Worm (Caenorhabditis elegans) whole organism, L1 larva: ENCODE results near the gene srh-73.

ENCODE experiments used
- ama-1 ChIP-seq: fragments of 150-350 bp; optimal IDR thresholded peaks from 2 replicates; lab custom pipeline; 2014
- efl-1 ChIP-seq, 4 experiments: fragments of 150-350 bp; optimal IDR thresholded peaks in 3 of 4; peaks in 1 of 4; 1 replicate in 1 of 4; 2 replicates in 3 of 4; lab custom pipeline; 2014; ENCODE audit warnings: missing biosample characterization in 2 of 4, missing genetic modification characterization in 2 of 4, missing genetic modification reagents in 2 of 4
- elt-2 ChIP-seq: sonication (generic microtip); optimal IDR thresholded peaks from 2 replicates; lab custom pipeline; 2016; ENCODE audit warnings: missing genetic modification characterization, mild to moderate bottlenecking, inconsistent platforms, missing compliant biosample characterization, missing genetic modification reagents
- nhr-77 ChIP-seq: fragments of 150-350 bp; optimal IDR thresholded peaks from 2 replicates; lab custom pipeline; 2014; ENCODE audit warnings: missing biosample characterization, missing genetic modification characterization
- nhr-84 ChIP-seq: sonication (generic microtip); optimal IDR thresholded peaks from 2 replicates; lab custom pipeline; 2017; ENCODE audit warnings: missing biosample characterization, missing genetic modification characterization
- snpc-4 ChIP-seq: fragments of 150-350 bp; optimal IDR thresholded peaks from 2 replicates; lab custom pipeline; 2014; ENCODE audit warnings: missing biosample characterization, missing genetic modification characterization
- sptf-1 ChIP-seq: fragments of 150-350 bp; optimal IDR thresholded peaks from 2 replicates; lab custom pipeline; 2014; ENCODE audit warnings: missing biosample characterization, missing genetic modification characterization
- unc-62 ChIP-seq: fragments of 150-350 bp; optimal IDR thresholded peaks from 2 replicates; lab custom pipeline; 2014; ENCODE audit warnings: missing biosample characterization, missing genetic modification reagents, missing genetic modification characterization
- unc-86 ChIP-seq: sonication (generic microtip); optimal IDR thresholded peaks from 2 replicates; lab custom pipeline; 2016; ENCODE audit warnings: missing genetic modification characterization, missing compliant biosample characterization

- no peak for TF ChIP-seq ama-1 (lab: Kevin White, UChicago)
- no peak for TF ChIP-seq nhr-84 (tag; lab: Kevin White, UChicago)
- TF ChIP-seq efl-1 (optimal IDR thresholded peaks at IDR 0.05; lab: Kevin White, UChicago) = no peak
- no peak for TF ChIP-seq efl-1 (GFP tag; optimal IDR thresholded peaks at IDR 0.05 in 1 of 2; lab: Kevin White, UChicago)
- TF ChIP-seq unc-62 (GFP tag; lab: Kevin White, UChicago) = no peak
- TF ChIP-seq sptf-1 (tag; lab: Kevin White, UChicago) = no peak
- no peak for TF ChIP-seq elt-2
- no peak for TF ChIP-seq nhr-77
- TF ChIP-seq unc-86 = no peak
- TF ChIP-seq snpc-4 (tag; lab: Kevin White, UChicago) = no peak
These were observed 23.2 kb upstream of the srh-73 start for ce11 chrII:12488810-12489209.
